Worm (Caenorhabditis elegans) whole organism, late embryonic: ENCODE measurements around the gene C09G12.5.
A peak's percentile ranks its signal among the peaks of the same experiment; 100 is the strongest.

Source experiments
- C08G9.2 ChIP-seq: sonication (generic microtip); optimal IDR thresholded peaks from 2 replicates; lab custom pipeline; 2016; ENCODE audit warnings: mild to moderate bottlenecking, missing genetic modification characterization, moderate library complexity, missing compliant biosample characterization
- C38D4.7 ChIP-seq: fragments of 200-800 bp; sonication (Bioruptor generic); optimal IDR thresholded peaks from 2 replicates; lab custom pipeline; 2018; ENCODE audit warnings: mild to moderate bottlenecking, missing genetic modification characterization, moderate library complexity, missing compliant biosample characterization
- F13H6.1 ChIP-seq: sonication (generic microtip); optimal IDR thresholded peaks from 2 replicates; lab custom pipeline; 2016; ENCODE audit warnings: missing genetic modification characterization, missing compliant biosample characterization
- K02D7.2 ChIP-seq: sonication (generic microtip); optimal IDR thresholded peaks from 2 replicates; lab custom pipeline; 2017; ENCODE audit warnings: mild to moderate bottlenecking, missing genetic modification characterization, missing compliant biosample characterization
- T23F11.4 ChIP-seq: fragments of 200-800 bp; sonication (Bioruptor generic); optimal IDR thresholded peaks from 2 replicates; lab custom pipeline; 2018; ENCODE audit warnings: mild to moderate bottlenecking, missing genetic modification characterization, missing compliant biosample characterization
- Y22D7AL.16 ChIP-seq: sonication (generic microtip); optimal IDR thresholded peaks from 2 replicates; lab custom pipeline; 2016; ENCODE audit warnings: missing genetic modification characterization, missing compliant biosample characterization
- ama-1 ChIP-seq: fragments of 150-350 bp; optimal IDR thresholded peaks from 2 replicates; lab custom pipeline; 2014
- ceh-18 ChIP-seq: sonication (generic microtip); optimal IDR thresholded peaks from 2 replicates; lab custom pipeline; 2016; ENCODE audit warnings: missing genetic modification characterization, missing compliant biosample characterization
- ceh-22 ChIP-seq: sonication (generic microtip); optimal IDR thresholded peaks from 2 replicates; lab custom pipeline; 2017; ENCODE audit warnings: missing biosample characterization, missing genetic modification characterization
- ceh-30 ChIP-seq: fragments of 150-350 bp; optimal IDR thresholded peaks from 2 replicates; lab custom pipeline; 2014; ENCODE audit warnings: missing biosample characterization, missing genetic modification characterization
- ceh-31 ChIP-seq: sonication (generic microtip); optimal IDR thresholded peaks from 2 replicates; lab custom pipeline; 2016; ENCODE audit warnings: missing genetic modification characterization, missing compliant biosample characterization
- ceh-34 ChIP-seq: sonication (generic microtip); optimal IDR thresholded peaks from 2 replicates; lab custom pipeline; 2016; ENCODE audit warnings: mild to moderate bottlenecking, missing genetic modification characterization, missing compliant biosample characterization
- ceh-48 ChIP-seq: sonication (generic microtip); optimal IDR thresholded peaks from 2 replicates; lab custom pipeline; 2016; ENCODE audit warnings: missing genetic modification characterization, inconsistent platforms, missing compliant biosample characterization
- dve-1 ChIP-seq: sonication (generic microtip); optimal IDR thresholded peaks from 2 replicates; lab custom pipeline; 2017; ENCODE audit warnings: antibody characterized with exemption, mild to moderate bottlenecking, missing genetic modification characterization, missing compliant biosample characterization
- elt-2 ChIP-seq: sonication (generic microtip); optimal IDR thresholded peaks from 2 replicates; lab custom pipeline; 2016; ENCODE audit warnings: missing genetic modification reagents, missing genetic modification characterization, missing compliant biosample characterization
- ets-4 ChIP-seq: sonication (generic microtip); optimal IDR thresholded peaks from 2 replicates; lab custom pipeline; 2016; ENCODE audit warnings: missing genetic modification characterization, missing compliant biosample characterization
- fkh-10 ChIP-seq: fragments of 150-350 bp; optimal IDR thresholded peaks from 2 replicates; lab custom pipeline; 2014; ENCODE audit warnings: missing biosample characterization, missing genetic modification reagents, missing genetic modification characterization
- gmeb-2 ChIP-seq: sonication (generic microtip); optimal IDR thresholded peaks from 2 replicates; lab custom pipeline; 2016; ENCODE audit warnings: missing genetic modification characterization, inconsistent platforms, missing compliant biosample characterization
- lin-11 ChIP-seq: fragments of 200-800 bp; sonication (Bioruptor generic); optimal IDR thresholded peaks from 2 replicates; lab custom pipeline; 2018; ENCODE audit warnings: mild to moderate bottlenecking, missing genetic modification characterization, missing compliant biosample characterization
- madf-2 ChIP-seq: sonication (generic microtip); optimal IDR thresholded peaks from 2 replicates; lab custom pipeline; 2017; ENCODE audit warnings: missing genetic modification characterization, missing compliant biosample characterization
- nfya-1 ChIP-seq: sonication (generic microtip); optimal IDR thresholded peaks from 2 replicates; lab custom pipeline; 2017; ENCODE audit warnings: missing genetic modification characterization, mild to moderate bottlenecking, missing compliant biosample characterization, antibody characterized with exemption, moderate library complexity
- nhr-232 ChIP-seq: sonication (generic microtip); optimal IDR thresholded peaks from 2 replicates; lab custom pipeline; 2016; ENCODE audit warnings: missing genetic modification characterization, missing compliant biosample characterization
- npax-4 ChIP-seq: sonication (generic microtip); optimal IDR thresholded peaks from 2 replicates; lab custom pipeline; 2016; ENCODE audit warnings: missing genetic modification characterization, missing compliant biosample characterization
- pat-9 ChIP-seq: fragments of 200-800 bp; sonication (Bioruptor generic); optimal IDR thresholded peaks from 2 replicates; lab custom pipeline; 2018; ENCODE audit warnings: mild to moderate bottlenecking, missing genetic modification characterization, moderate library complexity, missing compliant biosample characterization
- pha-2 ChIP-seq: sonication (generic microtip); optimal IDR thresholded peaks from 2 replicates; lab custom pipeline; 2017; ENCODE audit warnings: mild to moderate bottlenecking, missing genetic modification characterization, missing compliant biosample characterization
- pqm-1 ChIP-seq: sonication (generic microtip); optimal IDR thresholded peaks from 2 replicates; lab custom pipeline; 2016; ENCODE audit warnings: missing genetic modification characterization, missing compliant biosample characterization
- ref-2 ChIP-seq: sonication (generic microtip); optimal IDR thresholded peaks from 2 replicates; lab custom pipeline; 2016; ENCODE audit warnings: missing genetic modification characterization, missing compliant biosample characterization
- sdc-2 ChIP-seq: sonication (generic microtip); optimal IDR thresholded peaks from 2 replicates; lab custom pipeline; 2016; ENCODE audit warnings: missing genotype, missing genetic modification characterization, missing compliant biosample characterization
- sox-4 ChIP-seq: sonication (generic microtip); optimal IDR thresholded peaks from 2 replicates; lab custom pipeline; 2017; ENCODE audit warnings: mild to moderate bottlenecking, missing genetic modification characterization, inconsistent platforms, missing compliant biosample characterization
- syd-9 ChIP-seq: sonication (generic microtip); optimal IDR thresholded peaks from 2 replicates; lab custom pipeline; 2016; ENCODE audit warnings: mild to moderate bottlenecking, missing genetic modification characterization, moderate library complexity, missing compliant biosample characterization
- tbx-2 ChIP-seq: sonication (generic microtip); optimal IDR thresholded peaks from 2 replicates; lab custom pipeline; 2016; ENCODE audit warnings: missing genetic modification characterization, missing compliant biosample characterization
- unc-3 ChIP-seq, 2 experiments: fragments of 200-800 bp in 1 of 2; sonication (Bioruptor generic) in 1 of 2; sonication (generic microtip) in 1 of 2; conservative IDR thresholded peaks in 1 of 2; optimal IDR thresholded peaks in 1 of 2; 2 replicates each; pipeline versions ENCODE4 v1.3.6 to Lab custom; 2016 to 2022; ENCODE audit warnings: missing compliant biosample characterization in 2 of 2, missing genetic modification characterization in 2 of 2, missing genetic modification reagents in 1 of 2
- unc-42 ChIP-seq: sonication (generic microtip); optimal IDR thresholded peaks from 2 replicates; lab custom pipeline; 2016; ENCODE audit warnings: missing genotype, missing genetic modification characterization, missing compliant biosample characterization
- unc-55 ChIP-seq: sonication (generic microtip); optimal IDR thresholded peaks from 2 replicates; lab custom pipeline; 2017; ENCODE audit warnings: missing biosample characterization, missing genetic modification reagents, missing genetic modification characterization
- unc-86 ChIP-seq: sonication (generic microtip); optimal IDR thresholded peaks from 2 replicates; lab custom pipeline; 2016; ENCODE audit warnings: missing genetic modification characterization, missing compliant biosample characterization
- ztf-16 ChIP-seq: sonication (generic microtip); optimal IDR thresholded peaks from 2 replicates; lab custom pipeline; 2017; ENCODE audit warnings: missing genetic modification characterization, missing compliant biosample characterization

The C09G12.5 gene

DNA sequence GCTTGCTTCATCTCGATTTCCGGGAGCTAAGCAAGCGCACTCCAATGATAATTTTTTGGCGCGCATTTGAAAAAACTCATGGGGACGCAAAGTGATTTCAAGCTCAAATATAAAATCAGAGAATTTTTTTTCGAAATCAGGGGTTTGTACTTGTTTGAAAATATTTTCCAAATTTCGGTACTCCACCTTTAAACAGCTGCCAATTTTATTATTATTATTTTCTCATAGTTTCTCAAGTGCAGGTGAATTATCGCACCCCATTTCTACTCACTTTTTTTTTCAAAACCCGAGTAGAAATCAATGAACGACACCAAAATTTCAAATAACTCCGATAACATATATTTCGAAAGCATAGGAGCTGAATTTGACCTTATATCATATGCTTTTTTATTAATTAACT, 25.0 kb downstream of the C09G12.5 start, which contains the start of gene srz-83:
Gene srz-83, plus strand, starts transcription at position 301 of the 400 bp plus-strand sequence.
- no peak for TF ChIP-seq ceh-22 (tag; lab: Kevin White, UChicago)

ce11 chrIV:3505940-3506339, 26.8 kb downstream of the C09G12.5 start:
- TF ChIP-seq C38D4.7 (GFP tag; lab: Kevin White, UChicago) (no peak), ama-1 (peak; percentile 40)
- TF ChIP-seq, all 69 proteins: peak for 1

- TF ChIP-seq K02D7.2 (no peak), ceh-18 (no peak), sox-4 (tag; lab: Kevin White, UChicago) (no peak), ztf-16 (tag; lab: Kevin White, UChicago) (no peak), pha-2 (tag; lab: Kevin White, UChicago) (no peak), tbx-2 (tag; lab: Kevin White, UChicago) (no peak), Y22D7AL.16 (tag; lab: Kevin White, UChicago) (no peak), unc-86 (tag; lab: Kevin White, UChicago) (no peak), npax-4 (tag; lab: Kevin White, UChicago) (no peak), gmeb-2 (tag; lab: Kevin White, UChicago) (no peak), ets-4 (tag; lab: Kevin White, UChicago) (no peak), pqm-1 (tag; lab: Kevin White, UChicago) (no peak), lin-11 (tag; lab: Kevin White, UChicago) (no peak), sdc-2 (tag; lab: Kevin White, UChicago) (no peak)
These were observed 30.4 kb downstream of the C09G12.5 start, which contains the start of gene ced-10 for ce11 chrIV:3509477-3510063. Gene ced-10 (minus strand): TSS chrIV:3509527.

- TF ChIP-seq madf-2 (no peak), npax-4 (tag; lab: Kevin White, UChicago) (no peak), syd-9 (tag; lab: Kevin White, UChicago) (no peak), ceh-30 (tag; lab: Kevin White, UChicago) (no peak), pat-9 (tag; lab: Kevin White, UChicago) (no peak), unc-3 (GFP tag; conservative IDR thresholded peaks at IDR 0.05; lab: Robert Waterston, UW) (no peak), unc-3 (tag; optimal IDR thresholded peaks at IDR 0.05; lab: Kevin White, UChicago) (no peak), dve-1 (tag; lab: Kevin White, UChicago) (no peak), T23F11.4 (GFP tag; lab: Kevin White, UChicago) (no peak), unc-55 (GFP tag; lab: Kevin White, UChicago) (no peak), C08G9.2 (no peak), ama-1 (no peak)
- TF ChIP-seq, all 69 proteins: peak for 0
These were observed 35.3 kb downstream of the C09G12.5 start, which contains the start of gene tsg-101 for ce11 chrIV:3514467-3514866. Gene tsg-101 (minus strand): TSS chrIV:3514567.

DNA sequence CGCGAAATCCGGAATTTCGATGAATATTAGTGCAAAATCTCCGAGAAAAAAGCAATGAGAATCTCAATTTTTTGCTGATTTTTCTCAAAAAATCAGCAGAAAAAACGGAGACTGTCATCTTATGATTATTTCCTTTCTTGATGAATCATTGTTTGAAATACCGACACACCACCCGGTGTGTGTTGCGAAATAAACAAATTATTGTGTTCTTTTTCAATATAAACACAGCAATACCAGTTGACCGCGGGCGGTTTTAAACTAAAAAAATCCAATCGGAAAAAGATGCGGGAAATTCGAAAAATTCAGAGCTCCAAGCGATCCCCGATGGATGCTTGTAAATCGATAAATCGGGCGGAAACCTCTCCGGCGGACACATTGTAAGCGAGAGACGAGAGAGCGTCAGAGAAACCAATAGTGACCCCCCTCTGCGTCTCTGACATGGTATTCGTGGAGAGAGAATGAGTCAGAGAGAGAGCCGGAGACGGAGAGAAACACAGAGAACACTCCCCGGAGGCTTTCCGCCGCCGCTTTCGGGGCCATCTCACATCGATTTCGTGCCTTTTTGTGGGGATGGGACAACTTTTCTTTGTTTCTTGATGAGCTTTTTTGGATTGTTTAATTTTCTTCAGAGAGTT, 36.4 kb downstream of the C09G12.5 start:
- TF ChIP-seq unc-55 (GFP tag; lab: Kevin White, UChicago) = peak; percentile 87
- peak; percentile 0 for TF ChIP-seq elt-2
- no peak for TF ChIP-seq K02D7.2
- TF ChIP-seq ceh-31 (tag; lab: Kevin White, UChicago) = peak; percentile 71
- TF ChIP-seq ceh-48 (tag; lab: Kevin White, UChicago) = peak; percentile 89
- TF ChIP-seq nfya-1 (tag; lab: Kevin White, UChicago) = peak; percentile 79
- TF ChIP-seq ceh-18 = peak; percentile 23
- TF ChIP-seq tbx-2 (tag; lab: Kevin White, UChicago) = peak; percentile 33
- TF ChIP-seq unc-86 (tag; lab: Kevin White, UChicago) = no peak
- TF ChIP-seq unc-42 (tag; lab: Kevin White, UChicago) = peak; percentile 14
- peak; percentile 33 for TF ChIP-seq ref-2 (tag; lab: Kevin White, UChicago)
- TF ChIP-seq ceh-34 (tag; lab: Kevin White, UChicago) = peak; percentile 28
- TF ChIP-seq C38D4.7 (GFP tag; lab: Kevin White, UChicago) = no peak
- no peak for TF ChIP-seq ets-4 (tag; lab: Kevin White, UChicago)
- peak; percentile 50 for TF ChIP-seq F13H6.1
- TF ChIP-seq nhr-232 (tag; lab: Kevin White, UChicago) = no peak
- TF ChIP-seq fkh-10 (GFP tag; lab: Kevin White, UChicago) = no peak
